Fruit fly (Drosophila melanogaster): ENCODE results near the gene CG46435.

DNA sequence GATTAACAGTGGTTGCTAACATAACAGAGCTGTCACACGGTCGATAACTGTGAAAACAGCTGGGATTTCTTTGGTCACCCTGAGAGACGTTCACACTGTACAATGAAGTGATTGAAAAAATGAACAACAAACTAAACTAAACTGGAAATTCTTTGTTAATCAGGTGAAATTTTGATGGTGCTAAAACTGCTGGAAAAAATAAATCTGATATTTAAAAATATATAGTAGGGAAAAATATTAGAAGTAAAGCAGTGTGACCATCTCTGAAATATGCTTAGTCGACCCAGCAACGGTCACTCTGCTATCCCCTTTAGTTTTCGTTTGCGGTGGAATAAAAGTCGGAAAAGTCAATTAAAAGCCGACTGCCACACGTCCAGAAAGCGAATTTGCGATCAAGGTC lies 41.1 kb downstream of the CG46435 start, which contains the start of the genes CG9231 and CG9330:
- no peak for TF ChIP-seq h (optimal IDR thresholded peaks at IDR 0.05)
- peak; percentile 48 for TF ChIP-seq BEAF-32 (GFP tag; optimal IDR thresholded peaks at IDR 0.05)
- TF ChIP-seq CG43689 (GFP tag; IDR thresholded peaks at IDR 0.05): no peak
- TF ChIP-seq cas (GFP tag; IDR thresholded peaks at IDR 0.05): no peak
- no peak for TF ChIP-seq HLH54F (GFP tag; optimal IDR thresholded peaks at IDR 0.05)
- no peak for TF ChIP-seq tgo (GFP tag; IDR thresholded peaks at IDR 0.05)
- TF ChIP-seq CG3065 (GFP tag; optimal IDR thresholded peaks at IDR 0.05): no peak
- no peak for TF ChIP-seq nerfin-2 (GFP tag; IDR thresholded peaks at IDR 0.05; ENCODE audit: partially characterized antibody)
- no peak for TF ChIP-seq CG12299 (tag; optimal IDR thresholded peaks at IDR 0.05)
- no peak for TF ChIP-seq Doc2 (GFP tag; IDR thresholded peaks at IDR 0.05)
- peak; percentile 57 for TF ChIP-seq ftz-f1 (GFP tag; optimal IDR thresholded peaks at IDR 0.05)
- TF ChIP-seq bsh (GFP tag; optimal IDR thresholded peaks at IDR 0.05): no peak

Measured in whole organism, embryonic.